Worm (Caenorhabditis elegans) whole organism, mixed stage, embryonic: Measurements from ENCODE around the gene str-244.

Source experiments
- M03D4.4 ChIP-seq: sonication (generic microtip); optimal IDR thresholded peaks from 2 replicates; lab custom pipeline; 2017; ENCODE audit warnings: mild to moderate bottlenecking, missing genetic modification characterization, missing compliant biosample characterization
- bed-3 ChIP-seq: fragments of 200-800 bp; sonication (Bioruptor generic); optimal IDR thresholded peaks from 3 replicates; lab custom pipeline; 2018; ENCODE audit warnings: mild to moderate bottlenecking, missing genetic modification characterization, moderate library complexity, missing compliant biosample characterization
- blmp-1 ChIP-seq: fragments of 150-350 bp; optimal IDR thresholded peaks from 2 replicates; lab custom pipeline; 2014; ENCODE audit warnings: missing biosample characterization, missing genetic modification characterization
- ceh-43 ChIP-seq: fragments of 200-800 bp; sonication (Bioruptor generic); optimal IDR thresholded peaks from 2 replicates; lab custom pipeline; 2018; ENCODE audit warnings: mild to moderate bottlenecking, missing genetic modification characterization, moderate library complexity, missing compliant biosample characterization
- ceh-83 ChIP-seq: fragments of 200-800 bp; sonication (Bioruptor generic); optimal IDR thresholded peaks from 2 replicates; lab custom pipeline; 2018; ENCODE audit warnings: mild to moderate bottlenecking, missing genetic modification characterization, missing compliant biosample characterization
- ces-1 ChIP-seq: fragments of 150-350 bp; optimal IDR thresholded peaks from 2 replicates; lab custom pipeline; 2014; ENCODE audit warnings: missing biosample characterization, missing genetic modification reagents, missing genetic modification characterization
- cnd-1 ChIP-seq: fragments of 200-800 bp; sonication (Bioruptor generic); optimal IDR thresholded peaks from 2 replicates; lab custom pipeline; 2018; ENCODE audit warnings: mild to moderate bottlenecking, missing genetic modification characterization, missing compliant biosample characterization
- drap-1 ChIP-seq: fragments of 200-800 bp; sonication (Bioruptor generic); optimal IDR thresholded peaks from 3 replicates; lab custom pipeline; 2018; ENCODE audit warnings: mild to moderate bottlenecking, missing genetic modification characterization, missing compliant biosample characterization
- elt-1 ChIP-seq: sonication (generic microtip); optimal IDR thresholded peaks from 2 replicates; lab custom pipeline; 2017; ENCODE audit warnings: missing genetic modification characterization, mild to moderate bottlenecking, missing compliant biosample characterization, antibody characterized with exemption, moderate library complexity, borderline replicate concordance; ENCODE audit not compliant: insufficient read depth
- elt-3 ChIP-seq: fragments of 150-350 bp; optimal IDR thresholded peaks from 2 replicates; lab custom pipeline; 2014; ENCODE audit warnings: missing biosample characterization, missing genetic modification characterization
- flh-1 ChIP-seq: fragments of 200-800 bp; sonication (Bioruptor generic); optimal IDR thresholded peaks from 2 replicates; lab custom pipeline; 2018; ENCODE audit warnings: mild to moderate bottlenecking, missing genetic modification characterization, moderate library complexity, missing compliant biosample characterization
- ham-2 ChIP-seq: fragments of 200-800 bp; sonication (Bioruptor generic); optimal IDR thresholded peaks from 2 replicates; lab custom pipeline; 2018; ENCODE audit warnings: mild to moderate bottlenecking, missing genetic modification characterization, missing compliant biosample characterization
- hlh-1 ChIP-seq: fragments of 150-350 bp; optimal IDR thresholded peaks from 2 replicates; lab custom pipeline; 2014; ENCODE audit warnings: missing biosample characterization, missing genetic modification reagents, missing genetic modification characterization
- lin-13 ChIP-seq: fragments of 150-350 bp; optimal IDR thresholded peaks from 2 replicates; lab custom pipeline; 2014; ENCODE audit warnings: missing biosample characterization, missing genetic modification characterization
- lin-32 ChIP-seq: fragments of 200-800 bp; sonication (Bioruptor generic); optimal IDR thresholded peaks from 2 replicates; lab custom pipeline; 2018; ENCODE audit warnings: mild to moderate bottlenecking, missing genetic modification characterization, missing compliant biosample characterization
- lsy-2 ChIP-seq: fragments of 150-350 bp; optimal IDR thresholded peaks from 2 replicates; lab custom pipeline; 2014; ENCODE audit warnings: missing biosample characterization, missing genetic modification characterization
- mep-1 ChIP-seq: fragments of 150-350 bp; optimal IDR thresholded peaks from 2 replicates; lab custom pipeline; 2017; ENCODE audit warnings: missing biosample characterization, missing genetic modification reagents, missing genetic modification characterization, inconsistent platforms
- mls-2 ChIP-seq: sonication (generic microtip); optimal IDR thresholded peaks from 2 replicates; lab custom pipeline; 2016; ENCODE audit warnings: mild to moderate bottlenecking, missing genetic modification characterization, moderate library complexity, missing compliant biosample characterization
- nhr-12 ChIP-seq: fragments of 150-350 bp; optimal IDR thresholded peaks from 2 replicates; lab custom pipeline; 2014; ENCODE audit warnings: missing biosample characterization, missing genetic modification characterization
- nhr-2 ChIP-seq: fragments of 150-350 bp; optimal IDR thresholded peaks from 2 replicates; lab custom pipeline; 2014; ENCODE audit warnings: missing biosample characterization, missing genetic modification characterization
- nhr-28 ChIP-seq: fragments of 150-350 bp; optimal IDR thresholded peaks from 2 replicates; lab custom pipeline; 2014; ENCODE audit warnings: missing biosample characterization, missing genetic modification characterization
- nhr-76 ChIP-seq: sonication (generic microtip); optimal IDR thresholded peaks from 2 replicates; lab custom pipeline; 2017; ENCODE audit warnings: missing biosample characterization, missing genetic modification characterization
- pha-4 ChIP-seq: fragments of 150-350 bp; optimal IDR thresholded peaks from 2 replicates; lab custom pipeline; 2018; ENCODE audit warnings: missing biosample characterization, missing genetic modification reagents, missing genetic modification characterization
- sem-2 ChIP-seq: fragments of 200-800 bp; sonication (Bioruptor generic); optimal IDR thresholded peaks from 2 replicates; lab custom pipeline; 2018; ENCODE audit warnings: mild to moderate bottlenecking, missing genetic modification characterization, missing compliant biosample characterization
- snpc-4 ChIP-seq: fragments of 150-350 bp; optimal IDR thresholded peaks from 2 replicates; lab custom pipeline; 2014; ENCODE audit warnings: missing biosample characterization, missing genetic modification characterization
- sptf-1 ChIP-seq: sonication (generic microtip); optimal IDR thresholded peaks from 2 replicates; lab custom pipeline; 2017; ENCODE audit warnings: mild to moderate bottlenecking, missing genetic modification characterization, moderate library complexity, missing compliant biosample characterization
- tbx-8 ChIP-seq: fragments of 200-800 bp; sonication (Bioruptor generic); optimal IDR thresholded peaks from 2 replicates; lab custom pipeline; 2018; ENCODE audit warnings: mild to moderate bottlenecking, missing genetic modification characterization, moderate library complexity, missing compliant biosample characterization
- unc-120 ChIP-seq: sonication (generic microtip); optimal IDR thresholded peaks from 2 replicates; lab custom pipeline; 2017; ENCODE audit warnings: missing genetic modification characterization, missing compliant biosample characterization; ENCODE audit not compliant: poor library complexity, severe bottlenecking
- unc-39 ChIP-seq: fragments of 150-350 bp; optimal IDR thresholded peaks from 2 replicates; lab custom pipeline; 2014; ENCODE audit warnings: missing biosample characterization, missing genetic modification characterization
- unc-62 ChIP-seq: fragments of 150-350 bp; optimal IDR thresholded peaks from 2 replicates; lab custom pipeline; 2014; ENCODE audit warnings: missing biosample characterization, missing genetic modification reagents, missing genetic modification characterization
- zip-8 ChIP-seq: fragments of 150-350 bp; optimal IDR thresholded peaks from 2 replicates; lab custom pipeline; 2014; ENCODE audit warnings: missing biosample characterization, missing genetic modification characterization
- ztf-11 ChIP-seq: fragments of 150-350 bp; optimal IDR thresholded peaks from 2 replicates; lab custom pipeline; 2014; ENCODE audit warnings: missing biosample characterization, missing genetic modification characterization

str-244 gene

DNA sequence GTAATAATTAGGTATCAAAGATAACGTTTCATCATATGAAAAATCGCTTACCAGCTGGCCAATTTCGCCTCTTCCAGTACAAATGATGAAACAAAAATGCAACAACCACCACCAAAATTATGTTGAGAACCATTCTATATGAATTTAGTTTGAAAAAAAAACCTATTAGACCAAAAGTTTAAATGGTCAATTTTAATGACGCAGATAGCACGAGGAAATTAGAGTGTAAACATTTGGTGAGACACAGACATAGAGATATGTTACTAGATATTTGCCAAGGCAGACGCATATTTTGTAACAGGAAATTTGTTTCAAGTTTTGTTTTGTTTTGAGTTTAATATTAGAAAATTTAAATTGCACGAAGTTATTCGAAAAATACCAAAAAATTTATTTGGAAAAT lies 35.5 kb upstream of the str-244 start, which contains the start of gene cyp-33C9:
Gene cyp-33C9 (minus strand): TSS at position 211 of the 400 bp plus-strand sequence.
- TF ChIP-seq bed-3 (GFP tag; lab: Kevin White, UChicago) (no peak), drap-1 (GFP tag; lab: Kevin White, UChicago) (no peak), ztf-11 (tag; lab: Kevin White, UChicago) (no peak), nhr-2 (tag; lab: Kevin White, UChicago) (no peak), flh-1 (GFP tag; lab: Kevin White, UChicago) (no peak), nhr-28 (tag; lab: Kevin White, UChicago) (no peak), ham-2 (no peak), unc-39 (tag; lab: Kevin White, UChicago) (no peak), elt-3 (tag; lab: Kevin White, UChicago) (no peak), nhr-12 (tag; lab: Kevin White, UChicago) (no peak), zip-8 (tag; lab: Kevin White, UChicago) (no peak), lsy-2 (tag; lab: Kevin White, UChicago) (no peak), blmp-1 (tag; lab: Kevin White, UChicago) (no peak), lin-13 (tag; lab: Kevin White, UChicago) (no peak), M03D4.4 (tag; lab: Kevin White, UChicago) (no peak), sptf-1 (tag; lab: Kevin White, UChicago) (no peak), nhr-76 (no peak), ceh-43 (GFP tag; lab: Kevin White, UChicago) (no peak), cnd-1 (no peak)

DNA sequence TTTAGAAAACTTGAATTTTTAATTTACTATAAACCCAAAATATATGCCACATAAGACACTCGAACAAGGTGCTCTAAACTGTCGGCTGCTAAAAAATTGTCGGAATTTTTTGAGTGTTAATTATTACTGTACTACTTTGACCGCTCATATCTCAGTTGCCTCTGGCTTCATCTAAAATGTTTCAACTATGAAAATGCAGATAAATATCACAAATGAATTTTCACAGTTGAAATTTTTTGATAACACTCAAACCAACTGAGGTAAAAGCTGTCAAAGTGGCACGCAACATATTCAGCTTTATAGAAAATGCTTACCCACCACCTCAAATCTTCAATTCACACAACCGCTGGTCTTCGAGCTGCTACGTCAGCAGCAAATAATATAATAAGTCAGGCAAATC lies 29.9 kb upstream of the str-244 start, which contains the start of gene acs-21:
Gene acs-21 (plus strand): TSS at position 301 of the 400 bp plus-strand sequence.
- TF ChIP-seq elt-1 (tag; lab: Kevin White, UChicago): no peak
- no peak for TF ChIP-seq unc-120 (tag; lab: Kevin White, UChicago)
- no peak for TF ChIP-seq nhr-28 (tag; lab: Kevin White, UChicago)
- TF ChIP-seq cnd-1: no peak
- no peak for TF ChIP-seq ceh-83 (GFP tag; lab: Kevin White, UChicago)
- TF ChIP-seq mep-1 (tag; lab: Kevin White, UChicago): no peak
- TF ChIP-seq nhr-12 (tag; lab: Kevin White, UChicago): no peak
- TF ChIP-seq nhr-76: no peak
- no peak for TF ChIP-seq zip-8 (tag; lab: Kevin White, UChicago)
- TF ChIP-seq unc-62 (GFP tag; lab: Kevin White, UChicago): no peak
- no peak for TF ChIP-seq ces-1 (GFP tag; lab: Kevin White, UChicago)
- no peak for TF ChIP-seq tbx-8
- no peak for TF ChIP-seq lin-13 (tag; lab: Kevin White, UChicago)
- TF ChIP-seq, all 35 proteins: peak for 0

DNA sequence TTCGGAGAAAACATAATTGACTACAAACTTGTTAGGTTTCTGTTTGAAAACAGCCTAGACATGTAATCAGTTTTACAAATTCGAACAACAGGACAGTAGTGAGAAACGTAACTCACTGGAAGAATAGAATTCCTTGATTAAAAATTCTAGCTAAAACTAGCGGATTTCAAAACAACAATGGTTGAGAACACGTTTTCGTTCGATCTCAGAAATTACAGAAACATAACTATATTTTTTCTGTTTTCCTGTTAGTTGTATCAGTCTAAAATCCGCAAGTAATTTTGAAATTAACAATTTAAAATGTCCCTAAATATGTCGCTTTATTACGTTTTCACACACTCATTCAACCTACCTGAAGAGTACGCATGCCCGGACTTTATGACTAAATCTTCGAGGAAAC lies 27.4 kb upstream of the str-244 start, which contains the start of gene srt-8:
Gene srt-8 (plus strand): TSS at position 301 of the 400 bp plus-strand sequence.
- TF ChIP-seq sem-2 (no peak), elt-3 (tag; lab: Kevin White, UChicago) (no peak), unc-39 (tag; lab: Kevin White, UChicago) (no peak), nhr-28 (tag; lab: Kevin White, UChicago) (no peak), ces-1 (GFP tag; lab: Kevin White, UChicago) (no peak), cnd-1 (no peak), unc-62 (GFP tag; lab: Kevin White, UChicago) (no peak), nhr-76 (no peak), lin-32 (GFP tag; lab: Kevin White, UChicago) (no peak), blmp-1 (tag; lab: Kevin White, UChicago) (no peak), nhr-12 (tag; lab: Kevin White, UChicago) (no peak), snpc-4 (no peak), M03D4.4 (tag; lab: Kevin White, UChicago) (no peak)

DNA sequence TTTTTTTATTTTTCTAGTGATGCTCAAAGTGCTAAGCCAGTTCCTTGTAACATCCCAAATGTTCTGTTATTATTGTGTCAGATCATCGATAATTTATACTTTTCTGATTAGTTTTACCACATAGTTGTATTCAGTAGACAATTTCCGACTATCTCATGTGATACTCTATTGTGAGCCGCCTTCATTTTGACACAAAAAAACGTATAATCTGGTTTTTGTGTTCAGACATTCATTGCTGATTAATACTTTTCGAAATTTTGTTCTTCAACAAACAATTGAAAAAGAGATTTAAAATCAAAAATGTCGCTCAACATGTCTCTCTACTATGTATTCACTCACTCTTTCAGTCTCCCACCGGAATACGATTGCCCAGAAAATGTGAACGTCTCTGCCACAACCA lies 22.6 kb upstream of the str-244 start, which contains the start of gene srt-7:
Gene srt-7 (plus strand): TSS at position 301 of the 400 bp plus-strand sequence.
- TF ChIP-seq sptf-1 (tag; lab: Kevin White, UChicago) (no peak), mls-2 (no peak)

DNA sequence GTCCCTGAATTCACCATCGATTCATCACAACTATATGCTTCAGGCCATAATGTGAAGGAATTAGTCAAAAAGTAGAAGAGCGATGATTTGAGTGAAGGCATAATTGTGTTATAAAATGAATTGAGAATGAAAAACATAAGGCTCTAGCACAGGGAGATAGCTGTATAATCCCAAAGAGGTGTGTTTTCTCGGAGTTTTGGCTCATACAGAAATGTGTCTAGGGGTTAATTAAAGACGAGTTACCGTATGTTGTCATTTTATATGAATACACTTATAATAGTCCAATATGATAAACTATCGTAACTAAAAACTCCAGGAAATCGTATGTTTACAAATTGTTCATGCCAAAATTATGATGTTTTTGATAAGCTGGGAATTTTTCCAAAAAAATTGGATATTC lies 21.9 kb upstream of the str-244 start, which contains the start of gene srt-5:
Gene srt-5 (minus strand): TSS at position 101 of the 400 bp plus-strand sequence.
- TF ChIP-seq snpc-4 (no peak), bed-3 (GFP tag; lab: Kevin White, UChicago) (no peak), ceh-83 (GFP tag; lab: Kevin White, UChicago) (no peak), ztf-11 (tag; lab: Kevin White, UChicago) (no peak), pha-4 (no peak), lin-13 (tag; lab: Kevin White, UChicago) (no peak), hlh-1 (no peak), drap-1 (GFP tag; lab: Kevin White, UChicago) (no peak), sem-2 (no peak), lin-32 (GFP tag; lab: Kevin White, UChicago) (no peak), nhr-2 (tag; lab: Kevin White, UChicago) (no peak), elt-3 (tag; lab: Kevin White, UChicago) (no peak), unc-39 (tag; lab: Kevin White, UChicago) (no peak), tbx-8 (no peak), mls-2 (no peak), mep-1 (tag; lab: Kevin White, UChicago) (no peak), ham-2 (no peak), elt-1 (tag; lab: Kevin White, UChicago) (no peak)
